Fruit fly (Drosophila melanogaster): Measurements from ENCODE around the gene CG32486.

The CG32486 gene

DNA sequence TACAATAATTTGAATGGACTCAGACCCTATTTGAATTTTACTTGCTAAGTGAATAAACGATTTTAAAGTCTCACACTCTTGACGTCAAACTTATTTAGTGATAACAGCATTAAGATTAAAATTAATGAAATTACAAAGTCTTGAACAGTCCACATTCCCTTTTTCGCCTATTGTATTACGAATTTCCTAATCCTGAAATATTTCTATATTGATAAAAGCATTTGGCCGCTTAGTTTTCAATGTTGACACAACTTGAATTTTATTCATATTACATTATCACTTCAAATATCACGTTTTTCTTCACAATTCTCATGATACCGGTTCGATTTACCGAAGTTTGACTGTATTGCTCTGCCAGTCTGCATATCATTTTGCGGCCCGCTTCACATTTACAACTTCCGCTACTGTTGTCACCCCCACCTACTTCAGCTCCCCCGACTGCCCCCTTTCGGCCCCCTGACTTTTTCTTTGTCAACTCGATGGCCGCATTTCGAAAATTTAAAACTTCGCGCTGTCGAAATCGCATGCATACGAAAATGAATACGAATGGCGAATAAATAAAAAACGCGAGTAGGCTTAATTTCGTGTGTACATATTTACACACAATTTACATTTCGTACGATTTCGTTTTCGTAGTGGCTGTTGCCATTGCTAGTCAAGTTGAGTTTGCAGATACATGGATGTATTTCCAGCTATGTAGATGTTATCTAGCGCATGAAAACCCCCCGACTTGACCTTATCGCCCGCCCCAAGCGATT, 7.9 kb upstream of the CG32486 start (continued):
- TF ChIP-seq Hand (GFP tag; optimal IDR thresholded peaks at IDR 0.05) (no peak), CG6254 (GFP tag; optimal IDR thresholded peaks at IDR 0.05) (no peak), unpg (GFP tag; optimal IDR thresholded peaks at IDR 0.05) (peak; percentile 7), gsb (GFP tag; IDR thresholded peaks at IDR 0.05) (no peak; the same call in 1 of the 2 replicates), CG9727 (GFP tag; optimal IDR thresholded peaks at IDR 0.05) (peak; percentile 44), CG3838 (GFP tag; optimal IDR thresholded peaks at IDR 0.05) (no peak), Fer2 (tag; optimal IDR thresholded peaks at IDR 0.05) (no peak), CG16813 (GFP tag; IDR thresholded peaks at IDR 0.05; ENCODE audit: partially characterized antibody) (no peak), schlank (tag; optimal IDR thresholded peaks at IDR 0.05) (peak; percentile 49), salm (tag; optimal IDR thresholded peaks at IDR 0.05) (peak; percentile 24), luna (GFP tag; optimal IDR thresholded peaks at IDR 0.05) (no peak), Nf-YA (GFP tag; IDR thresholded peaks at IDR 0.05) (no peak), crc (GFP tag; optimal IDR thresholded peaks at IDR 0.05) (no peak), CG14965 (GFP tag; optimal IDR thresholded peaks at IDR 0.05; ENCODE audit: borderline replicate concordance) (no peak), HLH54F (GFP tag; optimal IDR thresholded peaks at IDR 0.05) (peak; percentile 8), CG11560 (tag; IDR thresholded peaks at IDR 0.05) (no peak), TFAM (GFP tag; optimal IDR thresholded peaks at IDR 0.05) (no peak), Side (GFP tag; optimal IDR thresholded peaks at IDR 0.05) (no peak), insv (GFP tag; optimal IDR thresholded peaks at IDR 0.05) (no peak), kni (GFP tag; optimal IDR thresholded peaks at IDR 0.05) (peak; percentile 39), CG11696 (GFP tag; IDR thresholded peaks at IDR 0.05) (peak; percentile 47; the same call in 1 of the 2 replicates), Hey (tag; optimal IDR thresholded peaks at IDR 0.05) (peak; percentile 27), CG7987 (GFP tag; optimal IDR thresholded peaks at IDR 0.05) (peak; percentile 79), bsh (GFP tag; optimal IDR thresholded peaks at IDR 0.05) (peak in 1 of 2 experiments; percentile 14), Dek (tag; optimal IDR thresholded peaks at IDR 0.05) (peak; percentile 3), CG1024 (GFP tag; IDR thresholded peaks at IDR 0.05) (no peak), Ravus (GFP tag; IDR thresholded peaks at IDR 0.05) (no peak), phol (tag; optimal IDR thresholded peaks at IDR 0.05) (peak; percentile 46), gt (GFP tag; IDR thresholded peaks at IDR 0.05) (no peak), Stat92E (GFP tag; optimal IDR thresholded peaks at IDR 0.05) (no peak), Bdp1 (GFP tag; optimal IDR thresholded peaks at IDR 0.05) (no peak), CG10209 (GFP tag; optimal IDR thresholded peaks at IDR 0.05) (peak; percentile 47), stwl (tag; optimal IDR thresholded peaks at IDR 0.05) (no peak), CG31441 (GFP tag; IDR thresholded peaks at IDR 0.05) (peak; percentile 35; the same call in 1 of the 2 replicates), scrt (GFP tag; optimal IDR thresholded peaks at IDR 0.05) (peak; percentile 32), tna (GFP tag; IDR thresholded peaks at IDR 0.05; ENCODE audit: partially characterized antibody) (no peak), CG4617 (GFP tag; optimal IDR thresholded peaks at IDR 0.05; ENCODE audit: borderline replicate concordance) (no peak), ind (GFP tag; optimal IDR thresholded peaks at IDR 0.05) (peak; percentile 53), CG11247 (GFP tag; IDR thresholded peaks at IDR 0.05) (no peak), shn (GFP tag; optimal IDR thresholded peaks at IDR 0.05) (no peak), CG5245 (GFP tag; optimal IDR thresholded peaks at IDR 0.05) (no peak), pzg (GFP tag; optimal IDR thresholded peaks at IDR 0.05) (no peak), Trl (optimal IDR thresholded peaks at IDR 0.05) (no peak), Trl (GFP tag; optimal IDR thresholded peaks at IDR 0.05) (peak; percentile 38), CG8388 (GFP tag; optimal IDR thresholded peaks at IDR 0.05) (peak; percentile 3), CG17328 (GFP tag; IDR thresholded peaks at IDR 0.05) (no peak), CG1529 (GFP tag; optimal IDR thresholded peaks at IDR 0.05) (peak; percentile 14), CG10959 (GFP tag; IDR thresholded peaks at IDR 0.05) (no peak), Dll (GFP tag; IDR thresholded peaks at IDR 0.05; ENCODE audit: partially characterized antibody) (no peak)

All from whole organism, embryonic.